Worm (Caenorhabditis elegans) whole organism, L2 larva: ENCODE data around the gene R04E5.7.

Experiments
- dmd-4 ChIP-seq: sonication (generic microtip); optimal IDR thresholded peaks from 2 replicates; lab custom pipeline; 2017; ENCODE audit warnings: missing biosample characterization, missing genetic modification characterization
- mdl-1 ChIP-seq, 2 experiments: fragments of 150-350 bp in 1 of 2; sonication (generic microtip) in 1 of 2; optimal IDR thresholded peaks; 2 replicates each; lab custom pipeline; 2017; ENCODE audit warnings: missing biosample characterization in 2 of 2, missing genetic modification characterization in 2 of 2
- skn-1 ChIP-seq: sonication (generic microtip); optimal IDR thresholded peaks from 2 replicates; lab custom pipeline; 2017; ENCODE audit warnings: missing biosample characterization, missing genetic modification characterization
- unc-62 ChIP-seq: fragments of 150-350 bp; optimal IDR thresholded peaks from 2 replicates; lab custom pipeline; 2014; ENCODE audit warnings: missing biosample characterization, missing genetic modification reagents, missing genetic modification characterization
- ztf-11 ChIP-seq: sonication (generic microtip); optimal IDR thresholded peaks from 2 replicates; lab custom pipeline; 2017; ENCODE audit warnings: missing biosample characterization, missing genetic modification characterization

ce11 chrX:8797653-8798052 lies 591 bp upstream of the R04E5.7 start:
- TF ChIP-seq skn-1 (tag; lab: Kevin White, UChicago) (no peak), dmd-4 (tag; lab: Kevin White, UChicago) (no peak), unc-62 (GFP tag; lab: Kevin White, UChicago) (no peak), ztf-11 (no peak), mdl-1 (tag; optimal IDR thresholded peaks at IDR 0.05; lab: Kevin White, UChicago) (no peak)
